Worm (Caenorhabditis elegans): ENCODE measurements around the gene fbxa-47.

The fbxa-47 gene

DNA sequence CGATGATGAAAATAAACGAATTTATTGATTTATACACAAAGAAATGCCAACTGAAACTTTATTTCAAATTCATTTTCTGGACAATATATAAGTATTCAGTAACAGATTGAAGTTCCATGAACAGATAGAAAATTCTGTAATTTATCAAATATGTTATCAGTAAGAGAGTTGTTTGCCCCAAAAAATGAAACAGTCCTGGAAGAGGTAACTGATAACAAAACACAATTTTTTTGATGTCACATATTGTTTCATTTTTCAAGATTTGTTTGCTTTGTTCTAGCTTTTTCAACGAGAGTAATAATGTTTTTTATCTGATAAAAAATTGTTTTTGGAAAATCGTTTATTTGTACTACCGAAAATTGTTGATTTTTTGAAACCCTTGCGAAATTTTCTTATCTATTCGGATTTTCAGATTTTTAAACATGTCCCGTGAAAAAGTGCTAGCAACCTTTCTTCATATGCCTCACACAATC lies 20.8 kb upstream of the fbxa-47 start, which contains the start of gene fbxa-73:
Gene fbxa-73, plus strand, starts transcription at position 423 of the 473 bp plus-strand sequence.
- TF ChIP-seq pqm-1 (tag; optimal IDR thresholded peaks at IDR 0.05) = peak; percentile 62
- TF ChIP-seq ces-1 (GFP tag; optimal IDR thresholded peaks at IDR 0.05) = no peak
- no peak for TF ChIP-seq blmp-1 (tag; optimal IDR thresholded peaks at IDR 0.05)
- peak; percentile 71 for TF ChIP-seq elt-2 (tag; optimal IDR thresholded peaks at IDR 0.05)

DNA sequence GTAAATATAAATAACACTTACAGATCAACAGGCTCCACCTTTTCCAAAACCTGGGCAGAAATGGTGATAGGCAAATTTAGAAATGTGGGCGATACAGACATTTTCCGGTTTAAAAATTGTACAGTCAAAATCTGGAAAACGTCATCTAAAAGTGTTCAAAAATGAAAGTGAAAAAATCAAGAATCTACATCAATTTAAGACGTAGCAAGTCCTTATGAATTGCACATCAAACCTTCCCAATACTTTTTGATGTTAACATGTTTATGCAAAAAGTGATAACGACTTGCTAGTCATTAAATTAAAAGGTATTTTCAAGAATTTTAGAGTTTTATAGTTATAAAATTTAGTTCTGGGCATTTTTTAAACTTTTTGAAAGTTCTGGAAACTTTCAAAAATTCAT lies 19.1 kb upstream of the fbxa-47 start, which contains the start of gene fbxa-7:
Gene fbxa-7, minus strand, starts transcription at position 101 of the 400 bp plus-strand sequence.
- TF ChIP-seq grh-1 (GFP tag; IDR thresholded peaks at IDR 0.05) (no peak), ceh-63 (GFP tag; optimal IDR thresholded peaks at IDR 0.05) (no peak), pax-3 (tag; optimal IDR thresholded peaks at IDR 0.05) (no peak), lin-39 (tag; optimal IDR thresholded peaks at IDR 0.05) (no peak), alr-1 (tag; optimal IDR thresholded peaks at IDR 0.05; ENCODE audit: borderline replicate concordance) (no peak), C34B4.2 (tag; optimal IDR thresholded peaks at IDR 0.05) (no peak), sox-4 (tag; optimal IDR thresholded peaks at IDR 0.05) (no peak), zag-1 (tag; optimal IDR thresholded peaks at IDR 0.05) (no peak), ztf-4 (tag; optimal IDR thresholded peaks at IDR 0.05) (no peak), snu-23 (GFP tag; optimal IDR thresholded peaks at IDR 0.05) (no peak), dsc-1 (tag; optimal IDR thresholded peaks at IDR 0.05) (no peak), mdl-1 (tag; optimal IDR thresholded peaks at IDR 0.05) (no peak)

- TF ChIP-seq nhr-85 (tag) (no peak), nhr-84 (tag; optimal IDR thresholded peaks at IDR 0.05) (no peak), unc-98 (GFP tag; IDR thresholded peaks at IDR 0.05) (no peak), ceh-90 (tag; optimal IDR thresholded peaks at IDR 0.05) (no peak), nhr-77 (tag; optimal IDR thresholded peaks at IDR 0.05) (no peak), nhr-76 (tag; optimal IDR thresholded peaks at IDR 0.05) (no peak), zip-4 (GFP tag; optimal IDR thresholded peaks at IDR 0.05) (no peak), ets-5 (GFP tag; IDR thresholded peaks at IDR 0.05) (no peak), pax-3 (tag; optimal IDR thresholded peaks at IDR 0.05) (no peak), snpc-4 (tag; optimal IDR thresholded peaks at IDR 0.05) (no peak), ztf-4 (tag; optimal IDR thresholded peaks at IDR 0.05) (no peak), ztf-11 (tag; optimal IDR thresholded peaks at IDR 0.05) (no peak), lin-35 (GFP tag; optimal IDR thresholded peaks at IDR 0.05) (no peak), efl-1 (optimal IDR thresholded peaks at IDR 0.05) (no peak), efl-1 (GFP tag; optimal IDR thresholded peaks at IDR 0.05 in 1 of 2) (no peak), unc-86 (tag; optimal IDR thresholded peaks at IDR 0.05) (no peak), tlp-1 (tag; optimal IDR thresholded peaks at IDR 0.05) (no peak), nhr-90 (tag; optimal IDR thresholded peaks at IDR 0.05; ENCODE audit: poor library complexity) (no peak), nhr-71 (tag; optimal IDR thresholded peaks at IDR 0.05) (no peak), ces-1 (GFP tag; optimal IDR thresholded peaks at IDR 0.05) (no peak), ceh-88 (GFP tag; IDR thresholded peaks at IDR 0.05) (no peak)
Observed at ce11 chrIII:2245727-2246126, 13.5 kb upstream of the fbxa-47 start, which contains the start of gene srd-67. Gene srd-67 (minus strand): TSS chrIII:2245827.

- TF ChIP-seq isw-1 (GFP tag; IDR thresholded peaks at IDR 0.05) (no peak), zag-1 (tag; optimal IDR thresholded peaks at IDR 0.05) (no peak), tbx-2 (tag; optimal IDR thresholded peaks at IDR 0.05) (no peak), ceh-82 (tag; optimal IDR thresholded peaks at IDR 0.05) (no peak)
Observed at ce11 chrIII:2243617-2244016, 11.4 kb upstream of the fbxa-47 start.

ce11 chrIII:2240471-2240870 lies 8.2 kb upstream of the fbxa-47 start, which contains the start of gene srz-56:
Gene srz-56 (plus strand): TSS chrIII:2240771.
- TF ChIP-seq lin-13 (GFP tag; optimal IDR thresholded peaks at IDR 0.05) (no peak), pqm-1 (tag; optimal IDR thresholded peaks at IDR 0.05) (no peak), alr-1 (tag; optimal IDR thresholded peaks at IDR 0.05; ENCODE audit: borderline replicate concordance) (no peak), unc-98 (GFP tag; IDR thresholded peaks at IDR 0.05) (no peak), nhr-85 (tag) (no peak), egl-13 (tag; optimal IDR thresholded peaks at IDR 0.05) (no peak), grh-1 (GFP tag; IDR thresholded peaks at IDR 0.05) (no peak), rnt-1 (tag; optimal IDR thresholded peaks at IDR 0.05) (no peak), fkh-10 (GFP tag; optimal IDR thresholded peaks at IDR 0.05) (no peak), vab-15 (tag; optimal IDR thresholded peaks at IDR 0.05) (no peak), irx-1 (tag; optimal IDR thresholded peaks at IDR 0.05) (no peak), nhr-11 (tag; optimal IDR thresholded peaks at IDR 0.05) (no peak), ceh-8 (GFP tag; optimal IDR thresholded peaks at IDR 0.05) (no peak), C04F5.9 (tag; optimal IDR thresholded peaks at IDR 0.05) (no peak), lin-15B (tag; optimal IDR thresholded peaks at IDR 0.05) (no peak), egl-27 (tag; optimal IDR thresholded peaks at IDR 0.05) (no peak)
